Fruit fly (Drosophila melanogaster) S2 (cell line): ENCODE data around the gene CG5087.

Source experiments
- CG8478 ChIP-seq: fragments of >200 bp; optimal IDR thresholded peaks from 2 replicates; lab custom pipeline; 2018
- CTCF ChIP-seq, 2 experiments: fragments of >200 bp; optimal IDR thresholded peaks; 2 replicates each; lab custom pipeline; 2018

DNA sequence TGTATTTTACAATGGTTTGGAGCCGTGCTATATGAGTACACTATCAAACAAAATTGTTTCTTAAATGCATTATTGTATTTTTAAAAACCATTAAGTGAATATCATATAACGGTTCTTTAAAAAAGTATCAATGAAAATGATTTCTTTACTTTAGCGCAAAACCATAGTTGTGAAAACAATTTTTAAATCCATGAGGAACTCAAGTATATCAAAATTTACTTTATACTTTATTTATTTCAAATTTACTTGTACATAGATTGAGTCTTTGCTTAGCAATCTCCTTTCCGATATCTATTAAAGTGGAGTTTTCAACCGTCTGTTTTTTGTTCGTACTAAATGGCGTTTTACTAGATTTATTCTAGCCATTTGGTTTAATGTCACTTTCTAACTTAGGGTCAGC lies 49.1 kb downstream of the CG5087 start, which contains the start of gene Argk2:
- peak in 1 of 2 experiments; percentile 60 for TF ChIP-seq CTCF (optimal IDR thresholded peaks at IDR 0.05; lab: Kevin White, UChicago)
- TF ChIP-seq CG8478 (lab: Kevin White, UChicago) = no peak
